Worm (Caenorhabditis elegans): Measurements from ENCODE around the gene ZK1290.11.

DNA sequence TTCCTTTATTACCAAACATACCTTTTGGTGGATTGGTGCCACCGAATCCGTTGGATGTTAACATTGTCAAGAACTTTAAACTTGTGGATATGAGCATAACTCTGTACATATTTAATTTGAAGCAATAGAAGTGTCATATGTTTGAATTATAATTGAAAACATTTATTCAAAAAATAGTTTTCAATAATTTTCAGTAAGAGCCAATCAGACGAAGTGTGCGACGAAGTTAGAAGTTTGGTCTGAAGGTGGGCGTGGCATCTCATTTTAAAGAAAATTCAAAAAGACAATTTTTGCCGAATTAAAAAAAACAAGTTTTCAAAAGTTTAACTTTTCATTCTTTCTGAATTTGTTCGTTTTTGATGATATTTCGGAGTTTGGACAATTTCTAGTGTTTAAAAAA is 33.4 kb upstream of the ZK1290.11 start, which contains the start of gene syd-1:
- TF ChIP-seq him-1 (tag; optimal IDR thresholded peaks at IDR 0.05) (no peak), dao-5 (tag; optimal IDR thresholded peaks at IDR 0.05) (no peak), W03F9.2 (tag; optimal IDR thresholded peaks at IDR 0.05) (no peak)
